Fruit fly (Drosophila melanogaster) whole organism, embryonic: Measurements from ENCODE around the gene CG5902.

ENCODE experiments used
- Ada2b ChIP-seq: fragments of 200-800 bp; sonication (Bioruptor generic); IDR thresholded peaks from 2 replicates; pipeline ENCODE4 v1.3.6; 2022; ENCODE audit warnings: missing biosample characterization, missing genetic modification characterization
- Aef1 ChIP-seq: fragments of 200-800 bp; sonication (Bioruptor generic); IDR thresholded peaks from 3 replicates; pipeline ENCODE4 v1.3.6; 2022; ENCODE audit warnings: missing biosample characterization, missing genetic modification characterization
- Atf6 ChIP-seq: fragments of 200-800 bp; sonication (Bioruptor generic); IDR thresholded peaks from 2 replicates; pipeline ENCODE4 v1.3.6; 2022; ENCODE audit warnings: missing biosample characterization, missing genetic modification characterization
- B-H2 ChIP-seq: fragments of 200-800 bp; sonication (Bioruptor generic); optimal IDR thresholded peaks from 2 replicates; lab custom pipeline; 2018; ENCODE audit warnings: missing biosample characterization, mild to moderate bottlenecking, missing genetic modification characterization
- Bteb2 ChIP-seq: fragments of 200-800 bp; sonication (Bioruptor generic); optimal IDR thresholded peaks from 2 replicates; lab custom pipeline; 2016; ENCODE audit warnings: missing biosample characterization, missing genetic modification characterization
- C15 ChIP-seq: fragments of 200-800 bp; sonication (Bioruptor generic); IDR thresholded peaks from 3 replicates; pipeline ENCODE4 v1.3.6; 2022; ENCODE audit warnings: missing biosample characterization, missing genetic modification characterization
- CG1024 ChIP-seq: fragments of 200-800 bp; sonication (Bioruptor generic); IDR thresholded peaks from 2 replicates; pipeline ENCODE4 v1.3.6; 2022; ENCODE audit warnings: missing biosample characterization, missing genetic modification characterization
- CG10366 ChIP-seq: fragments of 200-800 bp; sonication (Bioruptor generic); IDR thresholded peaks from 2 replicates; pipeline ENCODE4 v1.3.6; 2022; ENCODE audit warnings: missing biosample characterization, missing genetic modification characterization
- CG11504 ChIP-seq: fragments of 200-800 bp; sonication (Bioruptor generic); optimal IDR thresholded peaks from 3 replicates; lab custom pipeline; 2019; ENCODE audit warnings: missing biosample characterization, mild to moderate bottlenecking, missing genetic modification characterization, moderate library complexity
- CG12299 ChIP-seq: fragments of 200-800 bp; sonication (Bioruptor generic); optimal IDR thresholded peaks from 2 replicates; lab custom pipeline; 2018; ENCODE audit warnings: missing biosample characterization, mild to moderate bottlenecking, missing genetic modification characterization
- CG14050 ChIP-seq: fragments of 200-800 bp; sonication (Bioruptor generic); IDR thresholded peaks from 3 replicates; pipeline ENCODE4 v1.3.6; 2022; ENCODE audit warnings: missing biosample characterization, missing genetic modification characterization
- CG14667 ChIP-seq: fragments of 200-800 bp; sonication (Bioruptor generic); IDR thresholded peaks from 2 replicates; pipeline ENCODE4 v1.3.6; 2022; ENCODE audit warnings: missing biosample characterization, missing genetic modification characterization
- CG15601 ChIP-seq: fragments of 200-800 bp; sonication (Bioruptor generic); optimal IDR thresholded peaks from 3 replicates; lab custom pipeline; 2019; ENCODE audit warnings: missing biosample characterization, mild to moderate bottlenecking, missing genetic modification characterization, moderate library complexity
- CG1647 ChIP-seq: fragments of 200-800 bp; sonication (Bioruptor generic); optimal IDR thresholded peaks from 3 replicates; lab custom pipeline; 2016; ENCODE audit warnings: missing biosample characterization, missing genetic modification characterization
- CG16779 ChIP-seq: fragments of 200-800 bp; sonication (Bioruptor generic); IDR thresholded peaks from 2 replicates; pipeline ENCODE4 v1.3.6; 2022; ENCODE audit warnings: missing biosample characterization, missing genetic modification characterization
- CG17359 ChIP-seq: fragments of 200-800 bp; sonication (Bioruptor generic); optimal IDR thresholded peaks from 3 replicates; lab custom pipeline; 2018; ENCODE audit warnings: missing biosample characterization, mild to moderate bottlenecking, missing genetic modification characterization, moderate library complexity
- CG18476 ChIP-seq: fragments of 200-800 bp; sonication (Bioruptor generic); optimal IDR thresholded peaks from 2 replicates; lab custom pipeline; 2016; ENCODE audit warnings: missing biosample characterization, mild to moderate bottlenecking, missing genetic modification characterization
- CG30020 ChIP-seq: fragments of 200-800 bp; optimal IDR thresholded peaks from 2 replicates; lab custom pipeline; 2019; ENCODE audit warnings: missing biosample characterization, mild to moderate bottlenecking, missing genetic modification characterization, moderate library complexity
- CG33557 ChIP-seq: fragments of 200-800 bp; sonication (Bioruptor generic); optimal IDR thresholded peaks from 2 replicates; lab custom pipeline; 2019; ENCODE audit warnings: missing biosample characterization, mild to moderate bottlenecking, missing genetic modification characterization, moderate library complexity
- CG4617 ChIP-seq: fragments of 200-800 bp; sonication (Bioruptor generic); optimal IDR thresholded peaks from 3 replicates; lab custom pipeline; 2016; ENCODE audit warnings: missing biosample characterization, missing genetic modification characterization, borderline replicate concordance
- CG5180 ChIP-seq: fragments of 200-800 bp; sonication (Bioruptor generic); optimal IDR thresholded peaks from 3 replicates; lab custom pipeline; 2017; ENCODE audit warnings: missing biosample characterization, missing genetic modification characterization, mild to moderate bottlenecking, moderate library complexity, missing genetic modification reagents
- CG6765 ChIP-seq: fragments of 200-800 bp; sonication (Bioruptor generic); optimal IDR thresholded peaks from 3 replicates; lab custom pipeline; 2017; ENCODE audit warnings: missing biosample characterization, mild to moderate bottlenecking, missing genetic modification characterization
- CG7372 ChIP-seq: fragments of 200-800 bp; sonication (Bioruptor generic); IDR thresholded peaks from 2 replicates; pipeline ENCODE4 v1.3.6; 2022; ENCODE audit warnings: missing biosample characterization, missing genetic modification characterization
- CG9876 ChIP-seq: fragments of 200-800 bp; sonication (Bioruptor generic); optimal IDR thresholded peaks from 2 replicates; lab custom pipeline; 2016; ENCODE audit warnings: missing biosample characterization, missing genetic modification characterization
- Deaf1 ChIP-seq: fragments of 200-800 bp; optimal IDR thresholded peaks from 3 replicates; lab custom pipeline; 2019; ENCODE audit warnings: missing biosample characterization, mild to moderate bottlenecking, missing genetic modification characterization, moderate library complexity
- Eip74EF ChIP-seq, 2 experiments: fragments of 200-800 bp in 1 of 2; fragments of >200 bp in 1 of 2; sonication (Bioruptor generic) in 1 of 2; optimal IDR thresholded peaks; 2 replicates each; lab custom pipeline; 2017 to 2019; ENCODE audit warnings: missing biosample characterization in 2 of 2, missing genetic modification characterization in 2 of 2, mild to moderate bottlenecking in 1 of 2, moderate library complexity in 1 of 2
- Gug ChIP-seq: fragments of 200-800 bp; sonication (Bioruptor generic); IDR thresholded peaks from 4 replicates; pipeline ENCODE4 v1.3.6; 2022; ENCODE audit warnings: missing biosample characterization, missing genetic modification characterization
- HmgD ChIP-seq: fragments of 200-800 bp; sonication (Bioruptor generic); optimal IDR thresholded peaks from 3 replicates; lab custom pipeline; 2016; ENCODE audit warnings: missing biosample characterization, missing genetic modification characterization
- Hmr ChIP-seq: fragments of 200-800 bp; sonication (Bioruptor generic); optimal IDR thresholded peaks from 3 replicates; lab custom pipeline; 2017; ENCODE audit warnings: mild to moderate bottlenecking, missing biosample characterization, missing genetic modification reagents, missing genetic modification characterization
- Lhr ChIP-seq: fragments of 200-800 bp; sonication (Bioruptor generic); optimal IDR thresholded peaks from 3 replicates; lab custom pipeline; 2017; ENCODE audit warnings: mild to moderate bottlenecking, missing biosample characterization, missing genetic modification reagents, missing genetic modification characterization
- Med ChIP-seq: fragments of 200-800 bp; sonication (Bioruptor generic); peaks from one replicate; lab custom pipeline; 2016; ENCODE audit warnings: missing biosample characterization, missing genetic modification characterization, mild to moderate bottlenecking, inconsistent platforms, moderate library complexity
- Meics ChIP-seq: fragments of 200-800 bp; sonication (Bioruptor generic); optimal IDR thresholded peaks from 2 replicates; lab custom pipeline; 2017; ENCODE audit warnings: missing biosample characterization, mild to moderate bottlenecking, missing genetic modification characterization
- Mes4 ChIP-seq: fragments of 200-800 bp; sonication (Bioruptor generic); optimal IDR thresholded peaks from 2 replicates; lab custom pipeline; 2016; ENCODE audit warnings: missing biosample characterization, missing genetic modification characterization
- Poxn ChIP-seq: fragments of 200-800 bp; sonication (Bioruptor generic); IDR thresholded peaks from 2 replicates; pipeline ENCODE4 v1.3.6; 2022; ENCODE audit warnings: missing biosample characterization, missing genetic modification characterization
- YL-1 ChIP-seq: fragments of 200-800 bp; sonication (Bioruptor generic); optimal IDR thresholded peaks from 3 replicates; lab custom pipeline; 2017; ENCODE audit warnings: missing biosample characterization, mild to moderate bottlenecking, missing genetic modification characterization
- bab2 ChIP-seq: fragments of 200-800 bp; sonication (Bioruptor generic); optimal IDR thresholded peaks from 2 replicates; lab custom pipeline; 2016; ENCODE audit warnings: missing biosample characterization, missing genetic modification characterization
- bbx ChIP-seq: fragments of 200-800 bp; sonication (Bioruptor generic); IDR thresholded peaks from 2 replicates; pipeline ENCODE4 v1.3.6; 2022; ENCODE audit warnings: missing biosample characterization, missing genetic modification characterization; ENCODE audit not compliant: partially characterized antibody
- chn ChIP-seq: fragments of 200-800 bp; sonication (Bioruptor generic); optimal IDR thresholded peaks from 2 replicates; lab custom pipeline; 2016; ENCODE audit warnings: missing biosample characterization, missing genetic modification characterization
- fd64A ChIP-seq: fragments of 200-800 bp; sonication (Bioruptor generic); optimal IDR thresholded peaks from 3 replicates; lab custom pipeline; 2018; ENCODE audit warnings: missing biosample characterization, mild to moderate bottlenecking, missing genetic modification characterization
- gcm ChIP-seq: fragments of 200-800 bp; sonication (Bioruptor generic); optimal IDR thresholded peaks from 2 replicates; lab custom pipeline; 2019; ENCODE audit warnings: missing biosample characterization, mild to moderate bottlenecking, missing genetic modification characterization, moderate library complexity
- gcm2 ChIP-seq: fragments of 200-800 bp; sonication (Bioruptor generic); optimal IDR thresholded peaks from 2 replicates; lab custom pipeline; 2016; ENCODE audit warnings: missing biosample characterization, missing genetic modification characterization
- gt ChIP-seq: fragments of 200-800 bp; sonication (Bioruptor generic); IDR thresholded peaks from 2 replicates; pipeline ENCODE4 v1.3.6; 2022; ENCODE audit warnings: missing biosample characterization, missing genetic modification characterization
- knrl ChIP-seq: fragments of 200-800 bp; sonication (Bioruptor generic); IDR thresholded peaks from 3 replicates; pipeline ENCODE4 v1.3.6; 2022; ENCODE audit warnings: missing biosample characterization, missing genetic modification characterization; ENCODE audit not compliant: partially characterized antibody
- lmd ChIP-seq: fragments of 200-800 bp; sonication (Bioruptor generic); IDR thresholded peaks from 2 replicates; pipeline ENCODE4 v1.3.6; 2022; ENCODE audit warnings: missing biosample characterization, missing genetic modification characterization
- otp ChIP-seq: fragments of 200-800 bp; sonication (Bioruptor generic); IDR thresholded peaks from 3 replicates; pipeline ENCODE4, ENCODE4 v1.3.6; 2022; ENCODE audit warnings: missing biosample characterization, missing genetic modification characterization
- pros ChIP-seq: fragments of 200-800 bp; sonication (Bioruptor generic); optimal IDR thresholded peaks from 3 replicates; lab custom pipeline; 2019; ENCODE audit warnings: missing biosample characterization, mild to moderate bottlenecking, missing genetic modification characterization, moderate library complexity
- ro ChIP-seq: fragments of 200-800 bp; sonication (Bioruptor generic); IDR thresholded peaks from 2 replicates; pipeline ENCODE4 v1.3.6; 2022; ENCODE audit warnings: missing biosample characterization, missing genetic modification characterization
- seq ChIP-seq: fragments of 200-800 bp; sonication (Bioruptor generic); IDR thresholded peaks from 2 replicates; pipeline ENCODE4 v1.3.6; 2022; ENCODE audit warnings: missing biosample characterization, missing genetic modification characterization
- stc ChIP-seq: fragments of 200-800 bp; sonication (Bioruptor generic); IDR thresholded peaks from 2 replicates; pipeline ENCODE4 v1.3.6; 2022; ENCODE audit warnings: missing biosample characterization, missing genetic modification characterization

Gene CG5902

dm6 chr3R:24031019-24031824, 44.8 kb downstream of the CG5902 start:
- TF ChIP-seq gcm (GFP tag; lab: Kevin White, UChicago) (no peak), Poxn (GFP tag; lab: Robert Waterston, UW) (no peak), CG18476 (GFP tag; lab: Kevin White, UChicago) (no peak), CG15601 (tag; lab: Kevin White, UChicago) (no peak), gt (GFP tag; lab: Robert Waterston, UW) (no peak), CG16779 (GFP tag; lab: Robert Waterston, UW) (peak; percentile 74), pros (GFP tag; lab: Kevin White, UChicago) (no peak), bbx (peak; percentile 33; the same call in 1 of the 2 replicates), CG4617 (GFP tag; lab: Kevin White, UChicago) (peak; percentile 46), CG12299 (peak; percentile 26), CG14050 (GFP tag; lab: Robert Waterston, UW) (0 out of 3 replicates have a peak, but pooled peaks have one; percentile 12), gcm2 (no peak), CG6765 (GFP tag; lab: Kevin White, UChicago) (no peak), CG1647 (GFP tag; lab: Kevin White, UChicago) (no peak), Ada2b (no peak), CG14667 (GFP tag; lab: Robert Waterston, UW) (no peak), Lhr (GFP tag; lab: Kevin White, UChicago) (no peak), Gug (GFP tag; lab: Robert Waterston, UW) (no peak), Med (peak; percentile 49), Mes4 (GFP tag; lab: Kevin White, UChicago) (no peak), CG11504 (tag; lab: Kevin White, UChicago) (no peak), CG9876 (GFP tag; lab: Kevin White, UChicago) (peak; percentile 29), knrl (no peak), CG33557 (no peak), YL-1 (peak; percentile 26), fd64A (GFP tag; lab: Kevin White, UChicago) (no peak), C15 (GFP tag; lab: Robert Waterston, UW) (no peak), otp (GFP tag; lab: Robert Waterston, UW) (no peak), bab2 (GFP tag; lab: Kevin White, UChicago) (peak; percentile 0), Bteb2 (no peak), ro (no peak), CG5180 (GFP tag; lab: Kevin White, UChicago) (no peak), Hmr (no peak), Deaf1 (tag; lab: Kevin White, UChicago) (peak; percentile 90), lmd (no peak), Meics (GFP tag; lab: Kevin White, UChicago) (peak; percentile 9), CG10366 (GFP tag; lab: Robert Waterston, UW) (no peak), CG1024 (GFP tag; lab: Robert Waterston, UW) (no peak), HmgD (GFP tag; lab: Kevin White, UChicago) (no peak), Atf6 (peak; percentile 47; the same call in 1 of the 2 replicates), B-H2 (GFP tag; lab: Kevin White, UChicago) (no peak), stc (GFP tag; lab: Robert Waterston, UW) (peak; percentile 35; the same call in 1 of the 2 replicates), Aef1 (GFP tag; lab: Robert Waterston, UW) (0 out of 3 replicates have a peak, but pooled peaks have one; percentile 21), CG7372 (peak; percentile 25; the same call in 1 of the 2 replicates), CG30020 (tag; lab: Kevin White, UChicago) (no peak), chn (GFP tag; lab: Kevin White, UChicago) (peak; percentile 2), seq (GFP tag; lab: Robert Waterston, UW) (no peak), CG17359 (tag; lab: Kevin White, UChicago) (no peak), Eip74EF (GFP tag; optimal IDR thresholded peaks at IDR 0.05; lab: Kevin White, UChicago) (peak in 1 of 2 experiments; percentile 57)
